Fruit fly (Drosophila melanogaster): ENCODE measurements around the gene RPA1.

DNA sequence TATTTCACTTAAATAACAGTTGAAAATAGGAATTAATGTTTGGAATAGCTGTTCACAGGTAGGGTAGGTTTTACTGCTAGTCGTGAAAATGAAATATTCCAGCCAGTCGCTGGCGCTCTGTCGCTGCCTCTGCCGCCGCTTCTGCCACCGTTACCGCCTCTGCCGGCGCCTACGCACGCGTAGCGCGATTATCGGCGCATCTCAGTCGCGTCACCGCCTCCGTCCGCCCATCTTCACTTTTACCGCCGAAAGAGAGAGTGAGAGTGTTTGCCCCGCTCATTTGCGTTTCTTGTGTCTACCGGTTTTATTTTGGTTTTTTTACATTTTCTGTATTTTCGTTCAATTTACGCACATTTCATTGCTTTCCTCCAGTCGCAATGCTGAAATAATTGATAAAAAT, 12.7 kb downstream of the RPA1 start:
- TF ChIP-seq tj (GFP tag; optimal IDR thresholded peaks at IDR 0.05), result no peak
- TF ChIP-seq CG11617 (GFP tag; optimal IDR thresholded peaks at IDR 0.05), result no peak
- TF ChIP-seq CG33017 (tag; optimal IDR thresholded peaks at IDR 0.05), result no peak
- no peak for TF ChIP-seq Hr96 (GFP tag; optimal IDR thresholded peaks at IDR 0.05)
- TF ChIP-seq Mnt (GFP tag; optimal IDR thresholded peaks at IDR 0.05), result no peak
- no peak for TF ChIP-seq Clk (GFP tag; optimal IDR thresholded peaks at IDR 0.05)
- no peak for TF ChIP-seq cic (GFP tag; optimal IDR thresholded peaks at IDR 0.05)
- TF ChIP-seq CG7101 (tag; optimal IDR thresholded peaks at IDR 0.05), result no peak
- TF ChIP-seq kay (GFP tag; ENCODE audit: borderline replicate concordance), result no peak
- no peak for TF ChIP-seq CG12768 (GFP tag; optimal IDR thresholded peaks at IDR 0.05)

Measured in whole organism, adult.